Worm (Caenorhabditis elegans): ENCODE results near the gene R10H1.1.

The R10H1.1 gene

DNA sequence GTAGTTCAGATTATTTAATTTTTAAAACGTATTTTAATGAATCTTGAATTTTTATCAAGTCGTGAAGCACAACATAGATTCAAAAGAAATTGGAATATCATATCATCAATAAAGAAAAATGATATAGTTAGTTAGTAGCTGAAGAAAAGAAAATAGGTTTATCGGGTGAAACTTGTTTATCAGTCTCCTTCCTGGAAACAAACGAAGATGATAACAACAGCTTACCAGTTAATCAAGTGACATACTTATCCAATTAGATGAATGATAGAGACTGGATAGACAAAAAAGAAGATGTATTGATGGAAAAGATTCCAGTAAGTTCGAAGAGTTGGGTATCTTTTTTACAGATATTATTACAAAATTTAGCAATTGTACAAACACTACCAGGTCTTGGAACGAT, 48.7 kb downstream of the R10H1.1 start:
- no peak for TF ChIP-seq ceh-16 (tag; optimal IDR thresholded peaks at IDR 0.05)
- TF ChIP-seq nhr-23 (tag; optimal IDR thresholded peaks at IDR 0.05) = peak; percentile 61

- TF ChIP-seq skn-1 (tag; optimal IDR thresholded peaks at IDR 0.05) = no peak
- TF ChIP-seq pqm-1 (tag; optimal IDR thresholded peaks at IDR 0.05) = no peak
- TF ChIP-seq lsy-12 (tag; optimal IDR thresholded peaks at IDR 0.05) = no peak
- TF ChIP-seq egl-5 (tag; optimal IDR thresholded peaks at IDR 0.05) = no peak
- TF ChIP-seq nhr-23 (tag; optimal IDR thresholded peaks at IDR 0.05) = no peak
- no peak for TF ChIP-seq nhr-76 (tag; optimal IDR thresholded peaks at IDR 0.05)
- TF ChIP-seq zag-1 (tag; optimal IDR thresholded peaks at IDR 0.05) = no peak
- no peak for TF ChIP-seq ama-1 (optimal IDR thresholded peaks at IDR 0.05)
- no peak for TF ChIP-seq mml-1 (tag; optimal IDR thresholded peaks at IDR 0.05)
- TF ChIP-seq elt-1 (tag; optimal IDR thresholded peaks at IDR 0.05) = no peak
- TF ChIP-seq eor-1 (tag; optimal IDR thresholded peaks at IDR 0.05) = no peak
- no peak for TF ChIP-seq R02D3.7 (tag; optimal IDR thresholded peaks at IDR 0.05)
- TF ChIP-seq fos-1 (tag; optimal IDR thresholded peaks at IDR 0.05) = no peak
- TF ChIP-seq lin-39 (tag; optimal IDR thresholded peaks at IDR 0.05) = no peak
These were observed 49.6 kb downstream of the R10H1.1 start, which contains the start of gene rol-8 for ce11 chrII:7543808-7544207. rol-8 (plus strand) TSS chrII:7544108.

ce11 chrII:7544782-7545181, 50.5 kb downstream of the R10H1.1 start:
- TF ChIP-seq nhr-43 (tag; optimal IDR thresholded peaks at IDR 0.05; ENCODE audit: poor library complexity, severe bottlenecking) = peak; percentile 51
- no peak for TF ChIP-seq fkh-10 (GFP tag; optimal IDR thresholded peaks at IDR 0.05)
- TF ChIP-seq ama-1 (optimal IDR thresholded peaks at IDR 0.05) = peak; percentile 32

ce11 chrII:7545364-7545763, 51.1 kb downstream of the R10H1.1 start:
- TF ChIP-seq ceh-28 (tag; optimal IDR thresholded peaks at IDR 0.05) = peak; percentile 6
- peak; percentile 29 to 77 (median 72) for TF ChIP-seq elt-3 (tag; optimal IDR thresholded peaks at IDR 0.05)
- no peak for TF ChIP-seq ceh-9 (tag; optimal IDR thresholded peaks at IDR 0.05)
- peak; percentile 24 for TF ChIP-seq nfya-1 (tag; optimal IDR thresholded peaks at IDR 0.05; ENCODE audit: insufficient read depth)
- peak; percentile 89 for TF ChIP-seq ama-1 (optimal IDR thresholded peaks at IDR 0.05)
- TF ChIP-seq lin-15B (tag; optimal IDR thresholded peaks at IDR 0.05) = no peak
- TF ChIP-seq nhr-43 (tag; optimal IDR thresholded peaks at IDR 0.05; ENCODE audit: poor library complexity, severe bottlenecking) = peak; percentile 33
- TF ChIP-seq R02D3.7 (tag; optimal IDR thresholded peaks at IDR 0.05) = peak; percentile 36
- no peak for TF ChIP-seq ztf-11 (tag; optimal IDR thresholded peaks at IDR 0.05)
- peak; percentile 69 for TF ChIP-seq nhr-23 (tag; optimal IDR thresholded peaks at IDR 0.05)
- peak; percentile 9 for TF ChIP-seq nhr-25 (tag; optimal IDR thresholded peaks at IDR 0.05)
- TF ChIP-seq fkh-2 (tag; optimal IDR thresholded peaks at IDR 0.05) = no peak
- TF ChIP-seq nhr-76 (tag; optimal IDR thresholded peaks at IDR 0.05) = no peak
